Worm (Caenorhabditis elegans) whole organism, early embryonic: Measurements from ENCODE around the gene bath-31.

Source experiments
- aly-1 ChIP-seq: sonication (generic microtip); optimal IDR thresholded peaks from 2 replicates; lab custom pipeline; 2016; ENCODE audit warnings: missing genetic modification characterization, missing compliant biosample characterization
- ama-1 ChIP-seq: fragments of 150-350 bp; optimal IDR thresholded peaks from 2 replicates; lab custom pipeline; 2014
- tra-4 ChIP-seq: sonication (generic microtip); optimal IDR thresholded peaks from 2 replicates; lab custom pipeline; 2017; ENCODE audit warnings: missing genetic modification characterization, missing compliant biosample characterization

- TF ChIP-seq aly-1 (tag; lab: Kevin White, UChicago) (no peak), ama-1 (lab: Kevin White, UChicago) (no peak), tra-4 (tag; lab: Kevin White, UChicago) (no peak)
These were observed at the start of gene bath-31, which contains the start of gene sdz-12 for ce11 chrII:3731723-3732122.
